Worm (Caenorhabditis elegans) whole organism, L2 larva: ENCODE data around the gene M117.4.

ENCODE experiments used
- R02D3.7 ChIP-seq: fragments of 150-350 bp; optimal IDR thresholded peaks from 2 replicates; lab custom pipeline; 2014; ENCODE audit warnings: missing biosample characterization, missing genetic modification characterization
- Y55F3AM.14 ChIP-seq: fragments of 200-800 bp; sonication (Bioruptor generic); optimal IDR thresholded peaks from 2 replicates; lab custom pipeline; 2018; ENCODE audit warnings: mild to moderate bottlenecking, missing genetic modification characterization, missing compliant biosample characterization
- aly-2 ChIP-seq: fragments of 150-350 bp; optimal IDR thresholded peaks from 2 replicates; lab custom pipeline; 2014; ENCODE audit warnings: missing biosample characterization, missing genetic modification characterization
- nhr-11 ChIP-seq: fragments of 150-350 bp; optimal IDR thresholded peaks from 2 replicates; lab custom pipeline; 2014; ENCODE audit warnings: missing biosample characterization, missing genetic modification characterization
- nhr-12 ChIP-seq: fragments of 150-350 bp; optimal IDR thresholded peaks from 2 replicates; lab custom pipeline; 2014; ENCODE audit warnings: missing biosample characterization, missing genetic modification characterization
- skn-1 ChIP-seq: sonication (generic microtip); optimal IDR thresholded peaks from 2 replicates; lab custom pipeline; 2017; ENCODE audit warnings: missing biosample characterization, missing genetic modification characterization
- snpc-4 ChIP-seq: fragments of 150-350 bp; optimal IDR thresholded peaks from 2 replicates; lab custom pipeline; 2014; ENCODE audit warnings: missing biosample characterization, missing genetic modification characterization
- unc-62 ChIP-seq: fragments of 150-350 bp; optimal IDR thresholded peaks from 2 replicates; lab custom pipeline; 2014; ENCODE audit warnings: missing biosample characterization, missing genetic modification reagents, missing genetic modification characterization
- ztf-4 ChIP-seq: fragments of 150-350 bp; optimal IDR thresholded peaks from 2 replicates; lab custom pipeline; 2014; ENCODE audit warnings: missing biosample characterization, missing genetic modification characterization

ce11 chrIV:11809708-11810114, 23.6 kb downstream of the M117.4 start:
- TF ChIP-seq unc-62 (peak; percentile 54), nhr-11 (tag; lab: Kevin White, UChicago) (no peak), aly-2 (tag; lab: Kevin White, UChicago) (no peak), R02D3.7 (no peak), snpc-4 (tag; lab: Kevin White, UChicago) (no peak), Y55F3AM.14 (GFP tag; lab: Kevin White, UChicago) (peak; percentile 76), skn-1 (no peak), nhr-12 (no peak), ztf-4 (tag; lab: Kevin White, UChicago) (peak; percentile 72)
